Fruit fly (Drosophila melanogaster): ENCODE measurements around the gene capt.

dm6 chr2L:1199166-1199565 lies 41.1 kb upstream of the capt start, which contains the start of the genes CG5139 and CG43348:
- TF ChIP-seq pan (optimal IDR thresholded peaks at IDR 0.05) (no peak), usp (GFP tag; optimal IDR thresholded peaks at IDR 0.05) (no peak), br (GFP tag; optimal IDR thresholded peaks at IDR 0.05) (no peak)
